Worm (Caenorhabditis elegans) whole organism, L4 larva: Measurements from ENCODE around the gene F36G9.15.

Source experiments
- Y105C5A.15 ChIP-seq: fragments of 200-800 bp; sonication (Bioruptor generic); IDR thresholded peaks from 2 replicates; pipeline ENCODE4 v1.3.6; 2022; ENCODE audit warnings: missing genetic modification characterization, missing compliant biosample characterization
- ZK337.2 ChIP-seq: fragments of 200-800 bp; sonication (Bioruptor generic); IDR thresholded peaks from 2 replicates; pipeline ENCODE4 v1.3.6; 2022; ENCODE audit warnings: missing genetic modification reagents, missing genetic modification characterization, missing compliant biosample characterization
- aha-1 ChIP-seq: fragments of 150-350 bp; peaks from one replicate; lab custom pipeline; 2014; ENCODE audit warnings: missing biosample characterization, missing genetic modification characterization
- aly-2 ChIP-seq: sonication (generic microtip); optimal IDR thresholded peaks from 2 replicates; lab custom pipeline; 2018; ENCODE audit warnings: missing biosample characterization, missing genetic modification characterization
- arid-1 ChIP-seq: fragments of 200-800 bp; sonication (Bioruptor generic); conservative IDR thresholded peaks from 2 replicates; pipeline ENCODE4 v1.3.6; 2022; ENCODE audit warnings: missing genetic modification reagents, missing genetic modification characterization, missing compliant biosample characterization
- ceh-32 ChIP-seq: sonication (generic microtip); optimal IDR thresholded peaks from 2 replicates; lab custom pipeline; 2016; ENCODE audit warnings: mild to moderate bottlenecking, missing genetic modification characterization, missing compliant biosample characterization; ENCODE audit not compliant: poor library complexity
- ceh-62 ChIP-seq: sonication (generic microtip); optimal IDR thresholded peaks from 2 replicates; lab custom pipeline; 2017; ENCODE audit warnings: missing biosample characterization, missing genetic modification characterization
- ceh-82 ChIP-seq: sonication (generic microtip); optimal IDR thresholded peaks from 2 replicates; lab custom pipeline; 2017; ENCODE audit warnings: missing biosample characterization, missing genetic modification characterization
- dmd-9 ChIP-seq: fragments of 200-800 bp; sonication (Bioruptor generic); IDR thresholded peaks from 2 replicates; pipeline ENCODE4 v1.3.6; 2022; ENCODE audit warnings: missing genetic modification reagents, missing genetic modification characterization, missing compliant biosample characterization
- gei-8 ChIP-seq: fragments of 200-800 bp; sonication (Bioruptor generic); optimal IDR thresholded peaks from 2 replicates; lab custom pipeline; 2018; ENCODE audit warnings: mild to moderate bottlenecking, missing genetic modification characterization, missing compliant biosample characterization
- hlh-30 ChIP-seq: sonication (generic microtip); optimal IDR thresholded peaks from 2 replicates; lab custom pipeline; 2017; ENCODE audit warnings: antibody characterized with exemption, mild to moderate bottlenecking, missing genetic modification characterization, missing compliant biosample characterization; ENCODE audit not compliant: insufficient read depth
- hmg-1.1 ChIP-seq: fragments of 200-800 bp; sonication (Bioruptor generic); IDR thresholded peaks from 2 replicates; pipeline ENCODE4 v1.3.6; 2022; ENCODE audit warnings: missing genetic modification reagents, missing genetic modification characterization, missing compliant biosample characterization
- jun-1 ChIP-seq: fragments of 150-350 bp; optimal IDR thresholded peaks from 2 replicates; lab custom pipeline; 2014; ENCODE audit warnings: missing biosample characterization, missing genetic modification reagents, missing genetic modification characterization
- lin-1 ChIP-seq: fragments of 200-800 bp; sonication (Bioruptor generic); IDR thresholded peaks from 2 replicates; pipeline ENCODE4 v1.3.6; 2022; ENCODE audit warnings: missing genetic modification reagents, missing genetic modification characterization, missing compliant biosample characterization
- lin-15B ChIP-seq: fragments of 150-350 bp; sonication (generic microtip); optimal IDR thresholded peaks from 3 replicates; lab custom pipeline; 2014; ENCODE audit warnings: missing biosample characterization, missing genetic modification characterization
- lsy-2 ChIP-seq, 2 experiments: fragments of 150-350 bp in 1 of 2; sonication (generic microtip) in 1 of 2; optimal IDR thresholded peaks; 2 replicates each; lab custom pipeline; 2014 to 2017; ENCODE audit warnings: missing biosample characterization in 2 of 2, missing genetic modification characterization in 2 of 2
- mdt-29 ChIP-seq: fragments of 200-800 bp; sonication (Bioruptor generic); IDR thresholded peaks from 2 replicates; pipeline ENCODE4 v1.3.6; 2022; ENCODE audit warnings: missing genetic modification reagents, missing genetic modification characterization, missing compliant biosample characterization
- mep-1 ChIP-seq: fragments of 150-350 bp; sonication (generic microtip); optimal IDR thresholded peaks from 3 replicates; lab custom pipeline; 2014; ENCODE audit warnings: missing biosample characterization, missing genetic modification characterization
- mxl-3 ChIP-seq: fragments of 200-800 bp; sonication (Bioruptor generic); optimal IDR thresholded peaks from 2 replicates; lab custom pipeline; 2018; ENCODE audit warnings: mild to moderate bottlenecking, missing genetic modification characterization, missing compliant biosample characterization
- nhr-11 ChIP-seq: fragments of 150-350 bp; optimal IDR thresholded peaks from 2 replicates; lab custom pipeline; 2014; ENCODE audit warnings: missing biosample characterization, missing genetic modification characterization
- nhr-237 ChIP-seq: sonication (generic microtip); optimal IDR thresholded peaks from 2 replicates; lab custom pipeline; 2017; ENCODE audit warnings: missing biosample characterization, missing genetic modification characterization
- nhr-41 ChIP-seq: fragments of 200-800 bp; sonication (Bioruptor generic); IDR thresholded peaks from 2 replicates; pipeline ENCODE4 v1.3.6; 2022; ENCODE audit warnings: missing genetic modification reagents, missing genetic modification characterization, missing compliant biosample characterization
- pqm-1 ChIP-seq: sonication (generic microtip); optimal IDR thresholded peaks from 2 replicates; lab custom pipeline; 2017; ENCODE audit warnings: missing biosample characterization, missing genetic modification characterization
- saeg-2 ChIP-seq: fragments of 200-800 bp; sonication (Bioruptor generic); IDR thresholded peaks from 2 replicates; pipeline ENCODE4 v1.3.6; 2022; ENCODE audit warnings: missing genetic modification reagents, missing genetic modification characterization, missing compliant biosample characterization
- set-16 ChIP-seq: fragments of 200-800 bp; sonication (Bioruptor generic); IDR thresholded peaks from 2 replicates; pipeline ENCODE4 v1.3.6; 2022; ENCODE audit warnings: missing genetic modification reagents, missing genetic modification characterization, missing compliant biosample characterization
- snpc-1.2 ChIP-seq: fragments of 200-800 bp; sonication (Bioruptor generic); IDR thresholded peaks from 2 replicates; pipeline ENCODE4 v1.3.6; 2022; ENCODE audit warnings: missing genetic modification reagents, missing genetic modification characterization, missing compliant biosample characterization
- snpc-4 ChIP-seq: fragments of 150-350 bp; optimal IDR thresholded peaks from 2 replicates; lab custom pipeline; 2014; ENCODE audit warnings: missing biosample characterization, missing genetic modification characterization
- unc-62 ChIP-seq, 3 experiments: fragments of 150-350 bp in 1 of 3; sonication (generic microtip); optimal IDR thresholded peaks in 2 of 3; peaks in 1 of 3; 1 replicate in 1 of 3; 2 replicates in 2 of 3; lab custom pipeline; 2014 to 2017; ENCODE audit warnings: missing biosample characterization in 3 of 3, missing genetic modification characterization in 3 of 3, missing genetic modification reagents in 3 of 3, missing genotype in 1 of 3
- zfp-2 ChIP-seq: sonication (generic microtip); optimal IDR thresholded peaks from 2 replicates; lab custom pipeline; 2016; ENCODE audit warnings: mild to moderate bottlenecking, missing genetic modification characterization, missing compliant biosample characterization
- ztf-7 ChIP-seq: fragments of 150-350 bp; optimal IDR thresholded peaks from 2 replicates; lab custom pipeline; 2014; ENCODE audit warnings: missing biosample characterization, missing genetic modification characterization

F36G9.15 gene

DNA sequence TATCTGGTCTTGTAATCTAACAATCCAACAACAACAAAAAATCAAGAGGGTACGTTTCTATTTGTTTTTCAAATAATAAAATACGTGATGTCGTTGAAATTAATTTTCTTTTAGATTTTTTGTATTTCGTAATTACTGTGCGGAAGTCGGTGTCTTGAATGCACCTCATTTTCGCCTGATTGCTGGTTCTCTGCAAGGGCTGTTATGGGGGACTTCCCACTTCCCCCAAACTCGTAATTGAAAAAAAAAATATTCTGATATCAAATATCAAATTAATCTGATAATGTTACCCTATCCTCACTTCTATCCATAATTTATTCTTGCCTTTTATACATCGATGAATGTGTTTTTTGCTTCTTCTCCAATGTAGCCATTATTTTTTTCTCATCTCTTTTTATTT is at the start of gene F36G9.15:
Gene F36G9.15, minus strand, starts transcription at position 101 of the 400 bp plus-strand sequence.
- TF ChIP-seq ZK337.2: no peak
- TF ChIP-seq aly-2 (tag; lab: Kevin White, UChicago): no peak
- TF ChIP-seq mxl-3: no peak
- no peak for TF ChIP-seq Y105C5A.15
- TF ChIP-seq snpc-1.2 (GFP tag; lab: Robert Waterston, UW): no peak
- no peak for TF ChIP-seq mep-1 (tag; lab: Kevin White, UChicago)
- TF ChIP-seq lsy-2 (tag; optimal IDR thresholded peaks at IDR 0.05; lab: Kevin White, UChicago): no peak
- peak; percentile 15 for TF ChIP-seq aha-1 (tag; lab: Kevin White, UChicago)
- TF ChIP-seq, all 104 proteins: peak for 1

DNA sequence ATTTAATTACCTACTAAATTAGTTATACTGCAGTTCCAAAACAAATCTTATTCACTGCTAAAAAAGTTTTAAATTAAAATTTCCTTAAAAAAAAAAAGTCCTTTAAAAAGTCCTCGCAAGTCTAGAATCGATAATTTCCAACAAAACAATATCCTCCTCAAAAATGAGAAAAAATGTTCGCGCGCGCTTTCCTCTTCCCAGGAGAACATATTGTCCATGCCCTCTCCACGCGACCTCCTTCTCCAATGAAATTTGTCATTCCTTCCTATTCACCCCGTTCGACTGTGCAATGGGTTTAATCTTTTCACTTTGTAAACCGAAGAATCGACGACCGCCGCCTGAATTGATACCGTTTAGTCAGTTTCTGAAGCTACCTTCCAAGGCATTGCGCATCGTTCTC is 48.2 kb upstream of the F36G9.15 start, which contains the start of gene T10C6.10:
Gene T10C6.10, plus strand, starts transcription at position 248 of the 400 bp plus-strand sequence.
- TF ChIP-seq nhr-11 (no peak), ceh-32 (tag; lab: Kevin White, UChicago) (no peak), mdt-29 (no peak), Y105C5A.15 (no peak)

DNA sequence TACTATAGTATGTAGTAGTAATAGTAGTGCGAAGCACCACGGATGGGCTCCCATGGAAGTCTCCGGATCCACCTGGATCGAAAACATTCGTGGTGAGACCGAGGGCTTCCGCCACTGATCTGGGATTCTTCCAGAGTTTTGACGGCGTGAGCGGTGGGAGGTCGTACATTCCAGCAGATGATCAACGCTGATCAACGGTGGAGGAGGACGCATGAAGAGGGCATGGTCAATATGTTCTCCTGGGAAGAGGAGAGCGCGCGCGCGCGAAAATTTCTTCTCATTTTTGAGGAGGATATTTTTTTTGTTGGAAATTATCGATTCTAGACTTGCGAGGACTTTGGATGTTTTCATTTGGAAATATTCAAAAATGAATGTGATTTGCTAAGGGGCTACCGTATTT is 45.5 kb upstream of the F36G9.15 start:
- TF ChIP-seq nhr-41: no peak
- TF ChIP-seq gei-8: no peak
- TF ChIP-seq arid-1 (GFP tag; lab: Robert Waterston, UW): no peak
- no peak for TF ChIP-seq lsy-2 (tag; optimal IDR thresholded peaks at IDR 0.05; lab: Kevin White, UChicago)
- TF ChIP-seq set-16: peak; percentile 54
- no peak for TF ChIP-seq hmg-1.1 (GFP tag; lab: Robert Waterston, UW)
- TF ChIP-seq snpc-4 (tag; lab: Kevin White, UChicago): no peak
- no peak for TF ChIP-seq ceh-82 (tag; lab: Kevin White, UChicago)
- no peak for TF ChIP-seq dmd-9

DNA sequence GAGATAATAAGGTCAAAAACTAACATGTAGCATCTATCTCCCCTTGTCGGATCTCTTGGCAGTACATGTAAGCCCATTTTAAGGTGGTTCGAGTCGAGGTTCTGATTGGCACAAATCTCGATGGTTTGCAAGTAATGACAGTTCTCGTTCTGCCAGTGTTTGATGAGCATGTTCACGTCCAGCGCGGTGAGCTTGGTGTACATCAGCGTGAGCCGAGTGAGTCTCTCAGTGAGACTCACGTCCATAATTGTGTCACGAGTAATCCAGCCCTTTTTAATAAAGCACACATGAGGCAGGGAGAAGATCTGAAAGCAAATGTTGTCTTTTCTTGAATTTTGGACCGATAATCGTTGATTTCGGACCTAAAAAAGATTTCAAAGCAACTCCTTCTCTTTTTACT is 44.8 kb upstream of the F36G9.15 start, which contains the start of gene T10C6.16:
Gene T10C6.16, minus strand, starts transcription at position 245 of the 400 bp plus-strand sequence.
- TF ChIP-seq unc-62 (GFP tag; optimal IDR thresholded peaks at IDR 0.05 in 1 of 2; lab: Kevin White, UChicago) (peak in 1 of 2 experiments; percentile 97), unc-62 (tag; optimal IDR thresholded peaks at IDR 0.05; lab: Kevin White, UChicago) (no peak), ceh-62 (tag; lab: Kevin White, UChicago) (no peak), nhr-237 (tag; lab: Kevin White, UChicago) (no peak), saeg-2 (no peak), arid-1 (GFP tag; lab: Robert Waterston, UW) (no peak), ztf-7 (no peak), zfp-2 (tag; lab: Kevin White, UChicago) (no peak), lsy-2 (tag; optimal IDR thresholded peaks at IDR 0.05; lab: Kevin White, UChicago) (no peak), aha-1 (tag; lab: Kevin White, UChicago) (peak; percentile 79), snpc-1.2 (GFP tag; lab: Robert Waterston, UW) (0 out of 2 replicates have a peak, but pooled peaks have one; percentile 8)

DNA sequence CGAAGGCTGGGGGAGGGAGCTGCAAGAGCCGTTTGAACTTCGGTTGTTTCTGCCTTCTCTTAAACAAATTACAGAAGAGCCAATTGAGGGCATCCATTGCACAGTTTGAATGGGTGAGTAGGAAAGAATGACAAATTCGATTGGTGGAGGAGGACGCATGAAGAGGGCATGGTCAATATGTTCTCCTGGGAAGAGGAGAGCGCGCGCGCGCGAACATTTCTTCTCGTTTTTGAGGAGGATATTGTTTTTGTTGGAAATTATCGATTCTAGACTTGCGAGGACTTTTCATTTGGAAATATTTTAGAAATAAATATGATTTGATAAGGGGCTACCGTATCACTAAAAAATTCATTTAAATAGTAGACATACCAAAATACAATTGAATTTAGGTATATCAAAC is 43.6 kb upstream of the F36G9.15 start, which contains the start of gene T10C6.7:
Gene T10C6.7, minus strand, starts transcription at position 143 of the 400 bp plus-strand sequence.
- TF ChIP-seq snpc-1.2 (GFP tag; lab: Robert Waterston, UW): no peak
- no peak for TF ChIP-seq mdt-29
- no peak for TF ChIP-seq jun-1 (tag; lab: Kevin White, UChicago)
- TF ChIP-seq snpc-4 (tag; lab: Kevin White, UChicago): no peak
- TF ChIP-seq pqm-1 (tag; lab: Kevin White, UChicago): no peak
- TF ChIP-seq hlh-30 (tag; lab: Kevin White, UChicago): no peak

DNA sequence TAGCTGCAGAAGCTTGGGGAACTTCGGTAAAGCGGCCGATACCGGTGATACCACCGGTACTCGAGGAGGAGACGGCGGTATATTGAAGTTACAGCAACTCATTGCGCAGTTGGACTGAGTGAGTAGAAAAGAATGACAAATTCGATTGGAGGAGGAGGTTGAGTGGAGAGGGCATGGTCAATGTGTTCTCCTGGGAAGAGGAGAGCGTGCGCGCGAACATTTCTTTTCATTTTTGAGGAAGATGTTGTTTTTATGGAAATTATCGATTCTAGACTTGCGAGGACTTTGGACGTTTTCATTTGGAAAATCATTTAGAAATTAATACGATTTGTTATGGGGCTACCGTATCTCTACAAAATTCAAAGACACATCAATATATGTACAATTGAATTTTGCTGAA is 41.3 kb upstream of the F36G9.15 start:
- TF ChIP-seq lin-15B (tag; lab: Kevin White, UChicago) (no peak), lin-1 (GFP tag; lab: Robert Waterston, UW) (no peak), hlh-30 (tag; lab: Kevin White, UChicago) (no peak)
